Worm (Caenorhabditis elegans) whole organism, late embryonic: ENCODE measurements around the gene nhr-281.

Experiments used
- C38D4.7 ChIP-seq: fragments of 200-800 bp; sonication (Bioruptor generic); optimal IDR thresholded peaks from 2 replicates; lab custom pipeline; 2018; ENCODE audit warnings: mild to moderate bottlenecking, missing genetic modification characterization, moderate library complexity, missing compliant biosample characterization
- K09A11.1 ChIP-seq: sonication (generic microtip); optimal IDR thresholded peaks from 2 replicates; lab custom pipeline; 2017; ENCODE audit warnings: antibody characterized with exemption, mild to moderate bottlenecking, missing genetic modification characterization, missing compliant biosample characterization; ENCODE audit not compliant: insufficient read depth
- ahr-1 ChIP-seq: sonication (generic microtip); optimal IDR thresholded peaks from 2 replicates; lab custom pipeline; 2016; ENCODE audit warnings: missing genetic modification characterization, missing compliant biosample characterization
- ama-1 ChIP-seq: fragments of 150-350 bp; optimal IDR thresholded peaks from 2 replicates; lab custom pipeline; 2014
- ceh-18 ChIP-seq: sonication (generic microtip); optimal IDR thresholded peaks from 2 replicates; lab custom pipeline; 2016; ENCODE audit warnings: missing genetic modification characterization, missing compliant biosample characterization
- ceh-22 ChIP-seq: sonication (generic microtip); optimal IDR thresholded peaks from 2 replicates; lab custom pipeline; 2017; ENCODE audit warnings: missing biosample characterization, missing genetic modification characterization
- ceh-30 ChIP-seq: fragments of 150-350 bp; optimal IDR thresholded peaks from 2 replicates; lab custom pipeline; 2014; ENCODE audit warnings: missing biosample characterization, missing genetic modification characterization
- ceh-31 ChIP-seq: sonication (generic microtip); optimal IDR thresholded peaks from 2 replicates; lab custom pipeline; 2016; ENCODE audit warnings: missing genetic modification characterization, missing compliant biosample characterization
- ceh-34 ChIP-seq: sonication (generic microtip); optimal IDR thresholded peaks from 2 replicates; lab custom pipeline; 2016; ENCODE audit warnings: mild to moderate bottlenecking, missing genetic modification characterization, missing compliant biosample characterization
- ceh-48 ChIP-seq: sonication (generic microtip); optimal IDR thresholded peaks from 2 replicates; lab custom pipeline; 2016; ENCODE audit warnings: missing genetic modification characterization, inconsistent platforms, missing compliant biosample characterization
- ceh-6 ChIP-seq: fragments of 200-800 bp; sonication (Bioruptor generic); optimal IDR thresholded peaks from 2 replicates; lab custom pipeline; 2018; ENCODE audit warnings: mild to moderate bottlenecking, missing genetic modification characterization, missing compliant biosample characterization
- che-1 ChIP-seq: sonication (generic microtip); optimal IDR thresholded peaks from 2 replicates; lab custom pipeline; 2016; ENCODE audit warnings: mild to moderate bottlenecking, missing genetic modification characterization, missing compliant biosample characterization
- dmd-4 ChIP-seq: sonication (generic microtip); optimal IDR thresholded peaks from 2 replicates; lab custom pipeline; 2016; ENCODE audit warnings: borderline replicate concordance, missing genetic modification characterization, missing compliant biosample characterization
- elt-2 ChIP-seq: sonication (generic microtip); optimal IDR thresholded peaks from 2 replicates; lab custom pipeline; 2016; ENCODE audit warnings: missing genetic modification reagents, missing genetic modification characterization, missing compliant biosample characterization
- fax-1 ChIP-seq: sonication (generic microtip); optimal IDR thresholded peaks from 2 replicates; lab custom pipeline; 2016; ENCODE audit warnings: missing genotype, missing genetic modification characterization, missing compliant biosample characterization
- fkh-10 ChIP-seq: fragments of 150-350 bp; optimal IDR thresholded peaks from 2 replicates; lab custom pipeline; 2014; ENCODE audit warnings: missing biosample characterization, missing genetic modification reagents, missing genetic modification characterization
- gmeb-2 ChIP-seq: sonication (generic microtip); optimal IDR thresholded peaks from 2 replicates; lab custom pipeline; 2016; ENCODE audit warnings: missing genetic modification characterization, inconsistent platforms, missing compliant biosample characterization
- hlh-13 ChIP-seq: fragments of 200-800 bp; sonication (Bioruptor generic); optimal IDR thresholded peaks from 2 replicates; lab custom pipeline; 2018; ENCODE audit warnings: mild to moderate bottlenecking, missing genetic modification characterization, missing compliant biosample characterization
- hlh-15 ChIP-seq: sonication (generic microtip); optimal IDR thresholded peaks from 2 replicates; lab custom pipeline; 2016; ENCODE audit warnings: missing genetic modification characterization, missing compliant biosample characterization
- hlh-30 ChIP-seq: sonication (generic microtip); optimal IDR thresholded peaks from 2 replicates; lab custom pipeline; 2017; ENCODE audit warnings: antibody characterized with exemption, missing genetic modification characterization, missing compliant biosample characterization; ENCODE audit not compliant: insufficient read depth
- hlh-8 ChIP-seq: sonication (generic microtip); optimal IDR thresholded peaks from 2 replicates; lab custom pipeline; 2016; ENCODE audit warnings: missing genotype, missing genetic modification characterization, missing compliant biosample characterization
- lim-6 ChIP-seq: sonication (generic microtip); optimal IDR thresholded peaks from 2 replicates; lab custom pipeline; 2016; ENCODE audit warnings: missing genetic modification characterization, missing compliant biosample characterization
- lin-11 ChIP-seq: fragments of 200-800 bp; sonication (Bioruptor generic); optimal IDR thresholded peaks from 2 replicates; lab custom pipeline; 2018; ENCODE audit warnings: mild to moderate bottlenecking, missing genetic modification characterization, missing compliant biosample characterization
- madf-2 ChIP-seq: sonication (generic microtip); optimal IDR thresholded peaks from 2 replicates; lab custom pipeline; 2017; ENCODE audit warnings: missing genetic modification characterization, missing compliant biosample characterization
- mec-3 ChIP-seq: sonication (generic microtip); optimal IDR thresholded peaks from 2 replicates; lab custom pipeline; 2016; ENCODE audit warnings: borderline replicate concordance, missing genetic modification characterization, missing compliant biosample characterization
- nfya-1 ChIP-seq: sonication (generic microtip); optimal IDR thresholded peaks from 2 replicates; lab custom pipeline; 2017; ENCODE audit warnings: missing genetic modification characterization, mild to moderate bottlenecking, missing compliant biosample characterization, antibody characterized with exemption, moderate library complexity
- nhr-11 ChIP-seq: fragments of 150-350 bp; optimal IDR thresholded peaks from 2 replicates; lab custom pipeline; 2014; ENCODE audit warnings: missing biosample characterization, missing genetic modification characterization
- npax-4 ChIP-seq: sonication (generic microtip); optimal IDR thresholded peaks from 2 replicates; lab custom pipeline; 2016; ENCODE audit warnings: missing genetic modification characterization, missing compliant biosample characterization
- pax-1 ChIP-seq: fragments of 150-350 bp; optimal IDR thresholded peaks from 2 replicates; lab custom pipeline; 2014; ENCODE audit warnings: missing biosample characterization, missing genetic modification characterization
- pha-2 ChIP-seq: sonication (generic microtip); optimal IDR thresholded peaks from 2 replicates; lab custom pipeline; 2017; ENCODE audit warnings: mild to moderate bottlenecking, missing genetic modification characterization, missing compliant biosample characterization
- pha-4 ChIP-seq: fragments of 150-350 bp; optimal IDR thresholded peaks from 2 replicates; lab custom pipeline; 2018; ENCODE audit warnings: missing biosample characterization, missing genetic modification reagents, missing genetic modification characterization
- pros-1 ChIP-seq: fragments of 150-350 bp; optimal IDR thresholded peaks from 2 replicates; lab custom pipeline; 2014; ENCODE audit warnings: missing biosample characterization, missing genetic modification reagents, missing genetic modification characterization
- rnt-1 ChIP-seq: sonication (generic microtip); optimal IDR thresholded peaks from 2 replicates; lab custom pipeline; 2016; ENCODE audit warnings: missing genetic modification characterization, missing compliant biosample characterization
- sdc-2 ChIP-seq: sonication (generic microtip); optimal IDR thresholded peaks from 2 replicates; lab custom pipeline; 2016; ENCODE audit warnings: missing genotype, missing genetic modification characterization, missing compliant biosample characterization
- tbx-2 ChIP-seq: sonication (generic microtip); optimal IDR thresholded peaks from 2 replicates; lab custom pipeline; 2016; ENCODE audit warnings: missing genetic modification characterization, missing compliant biosample characterization
- unc-3 ChIP-seq, 2 experiments: fragments of 200-800 bp in 1 of 2; sonication (Bioruptor generic) in 1 of 2; sonication (generic microtip) in 1 of 2; conservative IDR thresholded peaks in 1 of 2; optimal IDR thresholded peaks in 1 of 2; 2 replicates each; pipeline versions ENCODE4 v1.3.6 to Lab custom; 2016 to 2022; ENCODE audit warnings: missing compliant biosample characterization in 2 of 2, missing genetic modification characterization in 2 of 2, missing genetic modification reagents in 1 of 2
- unc-55 ChIP-seq: sonication (generic microtip); optimal IDR thresholded peaks from 2 replicates; lab custom pipeline; 2017; ENCODE audit warnings: missing biosample characterization, missing genetic modification reagents, missing genetic modification characterization
- unc-86 ChIP-seq: sonication (generic microtip); optimal IDR thresholded peaks from 2 replicates; lab custom pipeline; 2016; ENCODE audit warnings: missing genetic modification characterization, missing compliant biosample characterization

nhr-281 gene

ce11 chrX:14101986-14102385 lies 11.3 kb downstream of the nhr-281 start, which contains the start of gene F16B12.6 (continued):
- TF ChIP-seq dmd-4 (tag; lab: Kevin White, UChicago) (peak; percentile 12), pha-2 (tag; lab: Kevin White, UChicago) (no peak), rnt-1 (tag; lab: Kevin White, UChicago) (peak; percentile 50)

ce11 chrX:14098618-14099118 lies 14.6 kb downstream of the nhr-281 start, which contains the start of gene F16B12.4:
Gene F16B12.4, minus strand, starts transcription at chrX:14098668.
- TF ChIP-seq pros-1 (tag; lab: Kevin White, UChicago), result no peak
- TF ChIP-seq sdc-2 (tag; lab: Kevin White, UChicago), result peak; percentile 1
- TF ChIP-seq hlh-30, result peak; percentile 73
- TF ChIP-seq nfya-1 (tag; lab: Kevin White, UChicago), result peak; percentile 61
- no peak for TF ChIP-seq ahr-1 (tag; lab: Kevin White, UChicago)
- no peak for TF ChIP-seq unc-55
- TF ChIP-seq ceh-31 (tag; lab: Kevin White, UChicago), result peak; percentile 24

DNA sequence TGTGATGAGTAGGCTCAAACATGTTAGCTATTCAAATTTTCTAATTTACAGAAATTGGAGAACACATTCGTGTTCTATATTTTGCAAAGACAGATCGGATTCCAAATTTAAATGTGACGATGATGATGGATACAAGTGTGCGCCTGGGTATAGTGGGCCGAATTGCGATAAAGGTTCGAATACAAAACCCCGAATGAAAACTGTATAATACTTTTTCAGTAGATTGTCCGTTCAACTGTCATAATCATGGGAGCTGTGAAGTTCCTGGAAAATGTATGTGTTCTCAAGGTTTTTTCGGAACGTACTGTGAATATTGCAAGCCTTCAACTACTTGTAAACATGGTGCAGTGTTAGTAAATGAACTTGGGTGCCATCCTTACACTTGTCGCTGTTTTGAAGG lies 22.3 kb downstream of the nhr-281 start:
- TF ChIP-seq hlh-15 (tag; lab: Kevin White, UChicago), result no peak
- no peak for TF ChIP-seq ceh-6 (GFP tag; lab: Kevin White, UChicago)
- TF ChIP-seq hlh-13 (GFP tag; lab: Kevin White, UChicago), result no peak
- TF ChIP-seq elt-2 (tag; lab: Kevin White, UChicago), result no peak
- no peak for TF ChIP-seq pha-4 (tag; lab: Kevin White, UChicago)
- no peak for TF ChIP-seq tbx-2 (tag; lab: Kevin White, UChicago)
- no peak for TF ChIP-seq nhr-11 (tag; lab: Kevin White, UChicago)
- TF ChIP-seq npax-4 (tag; lab: Kevin White, UChicago), result no peak
- TF ChIP-seq ceh-30 (tag; lab: Kevin White, UChicago), result no peak
- no peak for TF ChIP-seq gmeb-2 (tag; lab: Kevin White, UChicago)
- no peak for TF ChIP-seq lin-11 (tag; lab: Kevin White, UChicago)
- TF ChIP-seq ceh-34 (tag; lab: Kevin White, UChicago), result no peak
- TF ChIP-seq mec-3, result no peak

- TF ChIP-seq ceh-30 (tag; lab: Kevin White, UChicago) (no peak), K09A11.1 (tag; lab: Kevin White, UChicago) (no peak), unc-55 (no peak), ama-1 (no peak), ceh-48 (no peak), fax-1 (tag; lab: Kevin White, UChicago) (no peak), hlh-8 (no peak), nfya-1 (tag; lab: Kevin White, UChicago) (no peak), mec-3 (no peak), unc-3 (GFP tag; conservative IDR thresholded peaks at IDR 0.05; lab: Robert Waterston, UW) (no peak), unc-3 (tag; optimal IDR thresholded peaks at IDR 0.05; lab: Kevin White, UChicago) (no peak), unc-86 (no peak), pax-1 (tag; lab: Kevin White, UChicago) (no peak), ceh-18 (tag; lab: Kevin White, UChicago) (no peak), madf-2 (tag; lab: Kevin White, UChicago) (no peak), ceh-34 (tag; lab: Kevin White, UChicago) (no peak), C38D4.7 (GFP tag; lab: Kevin White, UChicago) (no peak)
Measured at ce11 chrX:14090089-14090488, 23.2 kb downstream of the nhr-281 start, which contains the start of gene dsl-4. Gene dsl-4, plus strand, starts transcription at chrX:14090389.

DNA sequence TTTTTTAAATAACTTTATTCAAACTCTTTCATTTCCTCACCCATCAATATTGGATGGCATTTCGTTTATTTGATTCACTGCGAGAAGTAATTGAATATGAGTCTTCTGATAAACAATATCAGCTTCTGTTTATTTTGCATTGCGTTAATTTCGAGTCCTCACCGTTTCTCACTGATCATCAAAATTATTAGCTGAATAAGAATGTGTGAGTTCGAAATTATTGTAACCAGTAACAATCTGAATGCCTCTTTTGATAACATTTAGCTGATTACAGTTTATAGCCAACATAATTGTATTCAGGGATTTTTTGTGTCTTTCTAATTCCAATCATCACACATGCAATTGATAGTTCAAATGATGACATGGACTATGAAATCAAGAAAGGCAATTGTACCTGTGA lies 28.0 kb downstream of the nhr-281 start, which contains the start of gene F16B12.1:
TSS of gene F16B12.1 (plus strand) at position 301 of the 400 bp plus-strand sequence.
- no peak for TF ChIP-seq ceh-30 (tag; lab: Kevin White, UChicago)
- no peak for TF ChIP-seq pax-1 (tag; lab: Kevin White, UChicago)
- TF ChIP-seq pha-2 (tag; lab: Kevin White, UChicago), result no peak
- no peak for TF ChIP-seq che-1 (tag; lab: Kevin White, UChicago)
- TF ChIP-seq lim-6 (tag; lab: Kevin White, UChicago), result no peak
- no peak for TF ChIP-seq npax-4 (tag; lab: Kevin White, UChicago)
- TF ChIP-seq dmd-4 (tag; lab: Kevin White, UChicago), result no peak
- no peak for TF ChIP-seq fkh-10 (GFP tag; lab: Kevin White, UChicago)
- no peak for TF ChIP-seq ceh-22
- TF ChIP-seq ceh-48, result no peak
- TF ChIP-seq C38D4.7 (GFP tag; lab: Kevin White, UChicago), result no peak
